Fruit fly (Drosophila melanogaster): ENCODE data around the gene CG13833.

Gene CG13833

DNA sequence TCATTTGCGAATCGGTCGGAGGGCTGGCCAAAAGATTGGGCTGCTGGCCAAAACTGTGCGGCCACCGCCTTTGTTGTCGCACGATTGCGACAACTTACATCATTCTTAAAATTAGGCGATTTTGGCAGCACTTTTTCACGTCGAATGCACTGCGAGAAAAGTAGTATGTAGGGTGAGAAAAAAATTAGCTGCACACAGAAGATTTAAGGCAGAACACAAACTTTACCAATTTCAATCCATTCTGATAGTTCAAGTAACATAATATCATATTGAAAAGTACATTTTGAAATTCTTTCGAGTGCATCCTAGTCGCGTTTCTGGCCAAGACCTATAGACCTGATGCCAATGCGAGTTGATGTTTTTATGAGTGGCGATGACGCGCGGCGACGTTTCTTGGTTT lies 6.9 kb downstream of the CG13833 start:
- TF ChIP-seq sv (GFP tag; optimal IDR thresholded peaks at IDR 0.05) (peak; percentile 25), CG9705 (GFP tag; optimal IDR thresholded peaks at IDR 0.05) (no peak)

DNA sequence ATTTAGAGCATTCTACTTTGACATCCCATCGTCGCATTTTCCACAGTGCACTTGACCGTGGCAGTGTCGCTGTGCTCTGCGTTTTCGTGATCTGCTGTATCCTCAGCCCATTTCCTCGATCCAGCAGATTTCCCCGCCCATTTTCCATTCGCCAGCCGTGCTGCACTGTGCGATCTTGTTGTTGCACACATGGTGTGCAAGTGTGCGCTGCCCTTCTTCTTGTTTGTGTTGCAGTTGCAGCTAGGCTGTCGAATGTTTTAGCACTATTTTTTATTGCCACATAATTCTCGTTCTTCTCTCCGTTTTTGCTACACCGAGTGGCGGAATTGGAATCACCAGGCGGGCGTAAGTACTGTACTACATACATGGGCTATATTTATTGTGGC lies 7.9 kb downstream of the CG13833 start:
- TF ChIP-seq h (GFP tag; optimal IDR thresholded peaks at IDR 0.05) (no peak), fru (GFP tag; optimal IDR thresholded peaks at IDR 0.05) (no peak), woc (GFP tag; optimal IDR thresholded peaks at IDR 0.05) (no peak), dmrt93B (GFP tag; optimal IDR thresholded peaks at IDR 0.05) (no peak), br (GFP tag; optimal IDR thresholded peaks at IDR 0.05) (no peak), dsf (GFP tag; optimal IDR thresholded peaks at IDR 0.05; ENCODE audit: borderline replicate concordance) (no peak), dl (GFP tag; optimal IDR thresholded peaks at IDR 0.05; ENCODE audit: insufficient read depth in 1 of 2, partially characterized antibody in 2 of 2) (no peak)

DNA sequence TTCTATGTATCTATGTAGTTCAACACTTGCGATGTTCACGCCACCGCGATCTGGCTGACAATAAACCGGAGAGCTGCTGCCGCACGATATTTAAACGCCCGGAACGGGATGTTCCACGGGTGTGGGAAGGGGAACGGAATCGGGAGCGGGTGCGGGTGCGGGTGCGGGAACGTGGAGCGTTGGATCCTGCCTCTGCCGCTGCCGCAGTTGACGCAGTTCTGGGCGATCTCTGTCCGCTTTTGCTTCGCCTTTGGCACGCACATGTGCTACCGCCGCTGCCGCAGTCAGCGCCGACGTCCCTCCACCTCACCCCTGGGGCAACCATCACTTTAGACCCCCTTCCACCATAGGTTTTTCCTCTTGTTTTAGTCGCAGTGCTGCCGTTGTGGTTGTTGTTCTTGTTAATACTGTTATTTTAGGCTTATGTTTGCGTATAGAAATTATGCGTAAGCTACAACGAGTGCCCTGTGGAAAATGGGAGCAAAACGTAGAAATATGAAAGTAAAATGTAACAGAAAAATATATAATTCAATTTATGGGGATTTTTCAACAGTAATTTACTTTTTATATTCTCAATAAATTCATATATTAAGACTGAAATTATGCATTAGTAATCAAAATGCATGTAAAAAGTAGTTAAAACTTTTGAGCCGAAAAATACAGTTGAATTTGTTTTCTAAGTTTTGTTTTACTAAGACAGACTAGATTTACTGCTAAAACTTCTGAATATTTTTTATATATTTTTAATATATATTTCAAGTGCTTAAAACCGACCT lies 8.5 kb downstream of the CG13833 start, which contains the start of gene lmd:
TSS of gene lmd (minus strand) at position 62 of the 776 bp plus-strand sequence.
- no peak for TF ChIP-seq Dif (GFP tag; optimal IDR thresholded peaks at IDR 0.05; ENCODE audit: partially characterized antibody)
- no peak for TF ChIP-seq Sp1 (GFP tag; optimal IDR thresholded peaks at IDR 0.05)
- no peak for TF ChIP-seq usp (GFP tag; optimal IDR thresholded peaks at IDR 0.05)
- no peak for TF ChIP-seq psq (GFP tag; optimal IDR thresholded peaks at IDR 0.05)
- TF ChIP-seq Abd-B (GFP tag; optimal IDR thresholded peaks at IDR 0.05), result no peak
- no peak for TF ChIP-seq CrebA (GFP tag; optimal IDR thresholded peaks at IDR 0.05; ENCODE audit: borderline replicate concordance)
- no peak for TF ChIP-seq fru (GFP tag; optimal IDR thresholded peaks at IDR 0.05)
- no peak for TF ChIP-seq dl (GFP tag; optimal IDR thresholded peaks at IDR 0.05; ENCODE audit: insufficient read depth in 1 of 2, partially characterized antibody in 2 of 2)
- TF ChIP-seq brk (GFP tag; optimal IDR thresholded peaks at IDR 0.05), result no peak
- no peak for TF ChIP-seq Myc (optimal IDR thresholded peaks at IDR 0.05)
- TF ChIP-seq dmrt93B (GFP tag; optimal IDR thresholded peaks at IDR 0.05), result no peak
- no peak for TF ChIP-seq foxo (GFP tag; optimal IDR thresholded peaks at IDR 0.05)

DNA sequence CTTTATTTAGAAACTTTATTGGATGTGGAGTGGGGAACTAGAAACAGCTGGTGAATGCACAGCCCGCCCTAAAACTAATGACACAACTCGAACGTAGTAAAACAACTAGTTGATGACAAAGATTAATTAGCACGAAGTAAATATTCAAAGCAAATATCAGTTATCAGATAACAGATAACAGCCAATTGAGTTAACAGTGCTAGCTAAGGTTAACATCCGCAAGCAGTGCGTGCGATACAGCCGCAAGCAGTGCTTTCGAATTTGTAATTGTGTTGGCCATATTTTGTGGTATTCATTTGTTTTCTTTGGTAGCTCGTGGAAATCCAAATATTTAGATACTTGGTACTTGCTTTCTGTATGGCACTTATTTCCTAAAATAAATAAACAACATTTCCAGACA lies 21.9 kb downstream of the CG13833 start:
- TF ChIP-seq Dif (GFP tag; optimal IDR thresholded peaks at IDR 0.05; ENCODE audit: partially characterized antibody) (no peak), dsf (GFP tag; optimal IDR thresholded peaks at IDR 0.05; ENCODE audit: borderline replicate concordance) (no peak), CG9705 (GFP tag; optimal IDR thresholded peaks at IDR 0.05) (no peak), sage (GFP tag; optimal IDR thresholded peaks at IDR 0.05) (no peak), Hr83 (GFP tag; optimal IDR thresholded peaks at IDR 0.05; ENCODE audit: poor library complexity, severe bottlenecking) (no peak), dmrt93B (GFP tag; optimal IDR thresholded peaks at IDR 0.05) (no peak), lola (GFP tag; optimal IDR thresholded peaks at IDR 0.05) (no peak), Mio (GFP tag; optimal IDR thresholded peaks at IDR 0.05) (no peak), Jra (GFP tag; optimal IDR thresholded peaks at IDR 0.05) (no peak)

- no peak for TF ChIP-seq dsf (GFP tag; optimal IDR thresholded peaks at IDR 0.05; ENCODE audit: borderline replicate concordance)
- no peak for TF ChIP-seq dmrt93B (GFP tag; optimal IDR thresholded peaks at IDR 0.05)
- no peak for TF ChIP-seq rgr (GFP tag; optimal IDR thresholded peaks at IDR 0.05)
- TF ChIP-seq HLH106 (tag; optimal IDR thresholded peaks at IDR 0.05), result no peak
- TF ChIP-seq Dif (GFP tag; optimal IDR thresholded peaks at IDR 0.05; ENCODE audit: partially characterized antibody), result no peak
- TF ChIP-seq dl (GFP tag; optimal IDR thresholded peaks at IDR 0.05; ENCODE audit: insufficient read depth in 1 of 2, partially characterized antibody in 2 of 2), result no peak
- no peak for TF ChIP-seq sage (GFP tag; optimal IDR thresholded peaks at IDR 0.05)
- no peak for TF ChIP-seq Hr78 (GFP tag; optimal IDR thresholded peaks at IDR 0.05)
- no peak for TF ChIP-seq usp (GFP tag; optimal IDR thresholded peaks at IDR 0.05)
- no peak for TF ChIP-seq N (GFP tag; optimal IDR thresholded peaks at IDR 0.05)
- no peak for TF ChIP-seq Mio (GFP tag; optimal IDR thresholded peaks at IDR 0.05)
- TF ChIP-seq lola (GFP tag; optimal IDR thresholded peaks at IDR 0.05), result no peak
Measured at dm6 chr3R:23012017-23012416, 23.3 kb downstream of the CG13833 start, which contains the start of gene CG6688. Gene CG6688, plus strand, starts transcription at chr3R:23012412.

DNA sequence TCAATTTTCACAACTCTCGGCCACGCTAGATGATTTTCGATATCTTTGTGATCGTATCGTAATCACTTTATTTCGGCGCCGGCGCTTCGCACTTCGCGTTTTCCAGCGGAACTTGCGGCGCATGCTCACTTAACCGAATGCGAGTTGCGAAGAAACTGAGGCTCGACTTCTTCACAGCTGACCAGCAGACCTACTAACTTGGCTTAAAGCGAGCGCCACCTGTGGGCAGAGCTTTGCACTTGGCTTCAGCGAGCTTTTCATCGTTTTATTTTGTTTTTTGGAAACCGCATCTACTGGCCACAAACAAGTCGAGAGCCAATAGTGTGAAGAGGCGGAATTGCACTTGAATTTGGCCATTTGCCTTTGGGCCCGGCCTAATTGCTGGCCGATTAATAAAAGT lies 25.0 kb downstream of the CG13833 start, which contains the start of gene CG34375:
TSS of gene CG34375 (minus strand) at position 157 of the 400 bp plus-strand sequence.
- TF ChIP-seq Vsx2 (GFP tag; optimal IDR thresholded peaks at IDR 0.05; ENCODE audit: partially characterized antibody), result no peak
- no peak for TF ChIP-seq tai (GFP tag; optimal IDR thresholded peaks at IDR 0.05)
- no peak for TF ChIP-seq br (GFP tag; optimal IDR thresholded peaks at IDR 0.05)
- no peak for TF ChIP-seq Sp1 (GFP tag; optimal IDR thresholded peaks at IDR 0.05)
